Fruit fly (Drosophila melanogaster): ENCODE results near the gene prd.

The prd gene

DNA sequence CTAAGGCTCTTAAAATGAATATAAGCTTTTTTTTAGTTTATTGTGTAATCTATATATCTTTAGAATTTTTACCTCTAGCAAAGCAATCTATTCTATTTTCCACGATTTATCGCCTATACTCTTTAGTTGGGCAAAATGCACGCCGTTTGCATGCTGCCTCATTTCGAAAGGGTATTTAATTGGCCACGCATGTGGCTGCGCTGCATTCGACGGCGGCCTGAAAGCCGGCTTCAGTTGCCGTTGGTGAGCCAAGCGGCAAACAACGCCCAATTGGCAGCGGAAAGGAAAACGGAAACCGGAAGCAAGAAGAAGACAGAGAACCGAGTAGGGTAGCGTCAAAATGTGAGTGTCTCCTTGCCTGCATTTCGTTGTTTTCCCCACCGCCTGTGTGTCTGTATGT lies 9.8 kb downstream of the prd start, which contains the start of gene CG14947 (continued):
- TF ChIP-seq Smox (GFP tag; optimal IDR thresholded peaks at IDR 0.05) (peak; percentile 15), svp (GFP tag) (no peak), fd59A (GFP tag; optimal IDR thresholded peaks at IDR 0.05) (no peak), esn (GFP tag; optimal IDR thresholded peaks at IDR 0.05) (peak; percentile 26), Eip93F (GFP tag; optimal IDR thresholded peaks at IDR 0.05) (no peak), CG3919 (GFP tag; optimal IDR thresholded peaks at IDR 0.05) (peak; percentile 2), CG1621 (tag; optimal IDR thresholded peaks at IDR 0.05) (no peak), CG3032 (tag; optimal IDR thresholded peaks at IDR 0.05) (no peak), fd85E (GFP tag; optimal IDR thresholded peaks at IDR 0.05) (no peak), CG10669 (GFP tag; optimal IDR thresholded peaks at IDR 0.05) (no peak), CG8119 (GFP tag; IDR thresholded peaks at IDR 0.05) (0 out of 3 replicates have a peak, but pooled peaks have one; percentile 37), CG11902 (GFP tag; optimal IDR thresholded peaks at IDR 0.05) (no peak), Hr38 (GFP tag; optimal IDR thresholded peaks at IDR 0.05) (no peak), cyc (GFP tag; optimal IDR thresholded peaks at IDR 0.05) (no peak), CG6792 (GFP tag; optimal IDR thresholded peaks at IDR 0.05) (peak; percentile 10), Sox14 (GFP tag; optimal IDR thresholded peaks at IDR 0.05) (no peak), CG15336 (GFP tag; IDR thresholded peaks at IDR 0.05) (peak; percentile 51), Sox102F (GFP tag; optimal IDR thresholded peaks at IDR 0.05) (peak; percentile 20), CG6808 (GFP tag; optimal IDR thresholded peaks at IDR 0.05) (peak; percentile 23), Sox15 (GFP tag; optimal IDR thresholded peaks at IDR 0.05) (no peak), CG16779 (tag; optimal IDR thresholded peaks at IDR 0.05) (no peak), Hr4 (GFP tag; optimal IDR thresholded peaks at IDR 0.05) (peak; percentile 47), pdm3 (GFP tag; optimal IDR thresholded peaks at IDR 0.05) (peak; percentile 41), net (GFP tag; optimal IDR thresholded peaks at IDR 0.05) (peak; percentile 10), salr (GFP tag; optimal IDR thresholded peaks at IDR 0.05) (no peak), vri (GFP tag; optimal IDR thresholded peaks at IDR 0.05) (no peak), acj6 (GFP tag; optimal IDR thresholded peaks at IDR 0.05) (no peak), Met (GFP tag; optimal IDR thresholded peaks at IDR 0.05) (peak; percentile 17), Blimp-1 (GFP tag; optimal IDR thresholded peaks at IDR 0.05) (no peak), CG9139 (GFP tag; optimal IDR thresholded peaks at IDR 0.05) (peak; percentile 20), spab (GFP tag; optimal IDR thresholded peaks at IDR 0.05) (no peak), CG34406 (GFP tag; optimal IDR thresholded peaks at IDR 0.05) (peak; percentile 4), CG31627 (GFP tag; optimal IDR thresholded peaks at IDR 0.05) (peak; percentile 16), topi (GFP tag; optimal IDR thresholded peaks at IDR 0.05) (peak; percentile 0), CG6276 (GFP tag; optimal IDR thresholded peaks at IDR 0.05) (no peak), CG7368 (GFP tag; optimal IDR thresholded peaks at IDR 0.05) (no peak), fkh (GFP tag; optimal IDR thresholded peaks at IDR 0.05) (no peak), Lpt (GFP tag; optimal IDR thresholded peaks at IDR 0.05) (no peak), CG4318 (GFP tag; optimal IDR thresholded peaks at IDR 0.05) (no peak)

DNA sequence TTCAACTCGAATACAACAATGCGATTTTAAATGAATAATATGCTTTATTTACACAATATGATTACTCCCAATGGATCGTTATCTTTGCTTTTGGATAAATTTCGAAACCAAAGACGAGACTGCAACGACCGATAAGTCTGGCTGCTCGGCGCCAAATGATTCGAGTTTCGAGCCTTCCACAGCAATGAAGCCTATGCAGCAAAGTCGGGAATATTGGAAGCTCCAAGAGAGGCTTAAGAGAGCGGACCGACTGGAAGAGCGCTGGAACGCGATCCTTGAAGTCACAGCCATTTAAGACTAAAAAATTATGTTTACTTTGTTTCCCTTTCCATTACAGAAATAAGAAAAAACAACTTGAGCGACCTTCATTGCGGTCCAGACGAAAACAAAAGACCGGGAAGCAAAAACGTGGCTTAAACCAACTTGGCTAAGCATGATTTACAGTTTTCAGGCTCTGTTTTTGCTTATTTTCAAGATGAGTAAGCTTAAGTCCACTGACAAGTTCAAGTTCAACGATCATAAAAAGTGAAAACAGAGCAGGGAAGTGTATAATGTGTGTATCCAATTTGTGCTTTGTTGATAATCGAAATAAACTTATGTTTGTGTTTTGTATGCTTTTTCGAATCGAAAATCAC lies 18.9 kb downstream of the prd start, which contains the start of gene firl:
firl (minus strand) TSS at position 159 of the 635 bp plus-strand sequence.
- TF ChIP-seq CG6854 (GFP tag; optimal IDR thresholded peaks at IDR 0.05) (no peak), Eip75B (GFP tag; optimal IDR thresholded peaks at IDR 0.05) (no peak), Ets21C (GFP tag; optimal IDR thresholded peaks at IDR 0.05) (no peak), Sox102F (GFP tag; optimal IDR thresholded peaks at IDR 0.05) (no peak), fkh (GFP tag; optimal IDR thresholded peaks at IDR 0.05) (no peak), CG32006 (GFP tag; optimal IDR thresholded peaks at IDR 0.05) (no peak), Lpt (GFP tag; optimal IDR thresholded peaks at IDR 0.05) (no peak), eg (GFP tag; IDR thresholded peaks at IDR 0.05) (no peak), dsx (GFP tag; optimal IDR thresholded peaks at IDR 0.05; ENCODE audit: poor library complexity, severe bottlenecking) (peak; percentile 78), CG6808 (GFP tag; optimal IDR thresholded peaks at IDR 0.05) (peak; percentile 88), achi (GFP tag; optimal IDR thresholded peaks at IDR 0.05) (no peak), Hr38 (GFP tag; optimal IDR thresholded peaks at IDR 0.05) (no peak), CG9139 (GFP tag; optimal IDR thresholded peaks at IDR 0.05) (no peak), Hr39 (GFP tag; optimal IDR thresholded peaks at IDR 0.05) (no peak), Blimp-1 (GFP tag; optimal IDR thresholded peaks at IDR 0.05) (peak; percentile 79), CG15336 (GFP tag; IDR thresholded peaks at IDR 0.05) (no peak), Eip78C (GFP tag) (peak; percentile 2), CG11902 (GFP tag; optimal IDR thresholded peaks at IDR 0.05) (no peak), Sox15 (GFP tag; optimal IDR thresholded peaks at IDR 0.05) (no peak), CG11762 (GFP tag; optimal IDR thresholded peaks at IDR 0.05; ENCODE audit: insufficient read depth) (no peak), vri (GFP tag; optimal IDR thresholded peaks at IDR 0.05) (no peak), CG8632 (GFP tag; optimal IDR thresholded peaks at IDR 0.05) (no peak), Sox14 (GFP tag; optimal IDR thresholded peaks at IDR 0.05) (no peak)
